Worm (Caenorhabditis elegans): ENCODE results near the gene C08E8.11.

DNA sequence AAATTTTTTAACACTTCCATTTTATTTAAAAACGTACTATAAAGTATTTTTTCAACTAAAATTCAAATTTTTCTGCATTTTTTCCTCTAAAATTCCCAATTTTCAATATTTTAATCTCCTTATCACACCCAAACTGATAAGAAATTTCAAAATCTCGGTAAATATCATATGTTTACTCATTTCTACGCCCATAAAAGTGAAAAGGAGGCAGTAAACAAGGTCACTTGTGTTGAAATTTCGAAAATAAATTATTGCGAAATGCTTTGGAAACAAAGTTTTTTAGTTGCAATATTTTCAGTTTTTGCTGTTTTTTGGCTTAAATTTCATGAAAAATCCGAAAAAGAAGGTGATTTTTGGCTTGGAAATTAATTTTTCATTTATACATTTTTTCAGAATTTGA lies 20.8 kb downstream of the C08E8.11 start, which contains the start of gene C08E8.4:
- TF ChIP-seq F22D6.2 (tag; optimal IDR thresholded peaks at IDR 0.05) (no peak), aptf-3 (GFP tag; IDR thresholded peaks at IDR 0.05) (no peak), ztf-3 (GFP tag; optimal IDR thresholded peaks at IDR 0.05) (no peak), mcd-1 (GFP tag; IDR thresholded peaks at IDR 0.05) (no peak), lsy-27 (tag; optimal IDR thresholded peaks at IDR 0.05; ENCODE audit: borderline replicate concordance, insufficient read depth) (no peak), snpc-4 (GFP tag; optimal IDR thresholded peaks at IDR 0.05) (no peak), snpc-4 (tag; optimal IDR thresholded peaks at IDR 0.05) (no peak), nhr-27 (tag; optimal IDR thresholded peaks at IDR 0.05) (no peak), rcor-1 (GFP tag; IDR thresholded peaks at IDR 0.05) (no peak), ztf-26 (tag; optimal IDR thresholded peaks at IDR 0.05) (no peak), lin-54 (GFP tag; optimal IDR thresholded peaks at IDR 0.05) (no peak), B0019.2 (GFP tag; conservative IDR thresholded peaks at IDR 0.05) (no peak), snpc-1.3 (tag; optimal IDR thresholded peaks at IDR 0.05; ENCODE audit: insufficient read depth) (no peak), unc-130 (GFP tag; optimal IDR thresholded peaks at IDR 0.05) (no peak)

All from whole organism, young adult.